Worm (Caenorhabditis elegans): ENCODE results near the gene ceh-36.
"Not testable (repeated sequence)": the region's sequence is repeated elsewhere in the genome, so short reads cannot be mapped to it uniquely, and the experiment has no call there.

ceh-36 gene

DNA sequence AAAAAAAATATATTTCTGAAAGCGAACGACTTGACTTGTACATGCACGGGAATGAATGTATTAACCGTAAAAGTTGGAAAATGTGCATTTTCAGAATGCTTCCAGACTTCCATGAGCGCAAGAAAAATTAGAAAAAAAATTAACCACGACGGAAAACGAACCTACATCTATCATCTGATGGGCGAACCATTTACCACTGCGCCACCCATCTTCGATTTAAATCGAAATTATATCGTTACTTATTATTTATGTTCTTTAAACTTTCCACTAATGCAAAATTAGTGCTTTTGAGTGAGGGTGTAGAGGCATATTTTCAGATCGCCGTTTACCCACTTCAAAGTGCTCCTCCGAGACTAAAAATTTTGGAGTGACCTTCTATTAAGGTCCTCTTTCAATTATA is 24.8 kb upstream of the ceh-36 start:
- peak; percentile 50; the same call in 1 of the 2 replicates for TF ChIP-seq D2030.7 (GFP tag; IDR thresholded peaks at IDR 0.05)
- peak; percentile 12 for TF ChIP-seq him-1 (tag; optimal IDR thresholded peaks at IDR 0.05)
- TF ChIP-seq snpc-4 (GFP tag; optimal IDR thresholded peaks at IDR 0.05), result not testable (repeated sequence)
- peak in 1 of 4 experiments; percentile 33 for TF ChIP-seq snpc-4 (tag; optimal IDR thresholded peaks at IDR 0.05)
- TF ChIP-seq rpc-1 (optimal IDR thresholded peaks at IDR 0.05), result peak; percentile 49
- TF ChIP-seq rpc-1 (tag; optimal IDR thresholded peaks at IDR 0.05), result peak; percentile 69
- TF ChIP-seq die-1 (tag; optimal IDR thresholded peaks at IDR 0.05), result peak; percentile 52
- peak; percentile 60 for TF ChIP-seq B0261.1 (tag; optimal IDR thresholded peaks at IDR 0.05)
- peak; percentile 85 for TF ChIP-seq tbp1 (GFP tag; optimal IDR thresholded peaks at IDR 0.05)
- TF ChIP-seq hmg-1.2 (GFP tag; IDR thresholded peaks at IDR 0.05), result peak; percentile 29; the same call in 1 of the 2 replicates
- peak; percentile 72 for TF ChIP-seq lin-26 (GFP tag; IDR thresholded peaks at IDR 0.05)

DNA sequence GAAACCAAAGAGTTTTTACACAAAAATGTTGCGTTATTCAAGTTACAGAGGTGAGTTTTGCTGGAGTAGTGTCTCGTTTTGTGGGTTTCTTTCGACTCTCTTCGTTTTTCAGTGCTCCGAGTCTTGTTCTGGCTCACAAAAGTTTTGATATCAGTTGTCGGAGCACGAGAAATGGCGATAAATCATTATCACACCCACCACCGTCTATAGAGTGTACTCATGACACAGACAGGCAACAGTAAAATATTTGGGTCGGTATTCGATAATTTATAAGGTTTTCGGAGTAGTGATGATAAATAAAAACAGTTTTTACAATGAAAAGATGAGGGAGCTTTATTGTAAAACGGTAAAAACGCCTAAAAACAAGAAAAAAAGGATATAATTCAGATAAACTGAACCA is 21.6 kb upstream of the ceh-36 start, which contains the start of gene ceh-37:
TSS of gene ceh-37 (minus strand) at position 59 of the 400 bp plus-strand sequence.
- TF ChIP-seq ets-4 (GFP tag; optimal IDR thresholded peaks at IDR 0.05), result peak; percentile 24
- peak; percentile 73 for TF ChIP-seq nhr-80 (tag; optimal IDR thresholded peaks at IDR 0.05)
- no peak for TF ChIP-seq madf-8 (GFP tag; conservative IDR thresholded peaks at IDR 0.05)
- no peak for TF ChIP-seq ceh-79 (tag; optimal IDR thresholded peaks at IDR 0.05)

DNA sequence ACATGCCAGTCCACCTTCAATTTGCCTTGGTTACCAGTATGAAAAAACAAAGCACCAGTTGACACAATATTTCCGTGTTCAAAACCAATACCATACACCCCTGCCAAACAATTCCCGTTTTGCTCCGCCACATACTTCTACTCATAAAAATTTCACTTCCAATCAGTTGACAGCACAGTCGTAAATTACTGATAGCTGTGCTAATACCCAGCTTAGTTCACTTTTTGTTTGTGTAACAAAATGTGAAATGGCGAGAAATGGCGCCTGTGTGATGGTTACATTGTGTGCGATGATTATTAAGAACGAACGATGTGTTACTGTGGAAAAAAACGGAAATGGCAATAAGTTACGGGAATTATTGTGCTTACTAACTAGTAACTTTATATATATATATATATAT is 20.0 kb upstream of the ceh-36 start:
- no peak for TF ChIP-seq Y56A3A.18 (GFP tag; IDR thresholded peaks at IDR 0.05)
- TF ChIP-seq mxl-1 (tag; optimal IDR thresholded peaks at IDR 0.05), result no peak
- peak; percentile 66 for TF ChIP-seq nhr-80 (tag; optimal IDR thresholded peaks at IDR 0.05)
- TF ChIP-seq K12H6.12 (tag; optimal IDR thresholded peaks at IDR 0.05), result no peak
- no peak for TF ChIP-seq Y79H2A.3 (GFP tag; conservative IDR thresholded peaks at IDR 0.05)
- no peak for TF ChIP-seq cebp-1 (GFP tag; IDR thresholded peaks at IDR 0.05)
- TF ChIP-seq cebp-1 (tag; optimal IDR thresholded peaks at IDR 0.05), result no peak
- no peak for TF ChIP-seq snpc-1.3 (tag; optimal IDR thresholded peaks at IDR 0.05; ENCODE audit: insufficient read depth)

DNA sequence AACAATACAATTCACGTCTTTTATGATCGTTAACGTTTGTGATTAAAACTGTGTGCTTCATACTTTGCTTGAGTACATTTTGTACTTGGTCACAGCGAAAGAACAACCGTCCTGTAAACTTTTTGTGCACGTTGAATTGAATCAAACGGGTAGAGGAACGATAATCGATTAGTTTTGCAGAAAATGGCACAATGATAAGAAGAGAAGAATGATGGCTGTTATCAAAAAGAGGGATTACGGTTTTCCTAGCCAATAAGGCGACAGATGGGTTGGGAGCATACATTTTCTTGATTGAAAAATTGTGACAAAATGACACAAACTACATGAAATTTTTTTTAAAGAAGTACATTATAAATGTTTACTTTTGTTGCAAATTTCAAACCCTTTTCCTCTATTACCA is 7.9 kb upstream of the ceh-36 start:
- TF ChIP-seq nhr-80 (tag; optimal IDR thresholded peaks at IDR 0.05), result peak; percentile 58
- no peak for TF ChIP-seq ceh-79 (tag; optimal IDR thresholded peaks at IDR 0.05)

DNA sequence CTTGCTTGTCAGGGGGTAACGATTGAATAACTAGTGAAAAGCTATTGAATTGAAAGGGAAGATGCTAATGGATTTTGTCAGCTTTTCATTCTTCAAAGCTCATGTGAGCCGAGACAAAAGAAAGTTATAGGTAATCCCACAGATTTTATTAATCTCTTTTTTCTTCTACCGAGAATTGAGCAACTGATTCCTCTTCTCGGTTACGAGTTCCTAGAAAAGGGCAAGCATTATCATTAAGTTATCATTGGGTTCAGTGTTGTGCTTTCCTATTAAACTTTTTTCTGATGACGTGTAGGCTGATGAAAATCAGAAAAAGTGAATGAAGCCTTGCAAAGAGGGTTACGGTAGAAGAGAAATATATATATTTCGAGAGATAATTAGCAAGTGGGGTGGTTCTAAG is 735 bp downstream of the ceh-36 start:
- TF ChIP-seq zim-3 (tag; optimal IDR thresholded peaks at IDR 0.05) (no peak), nfya-1 (tag; optimal IDR thresholded peaks at IDR 0.05; ENCODE audit: borderline replicate concordance, insufficient read depth) (no peak), K12H6.12 (tag; optimal IDR thresholded peaks at IDR 0.05) (no peak), akir-1 (GFP tag; optimal IDR thresholded peaks at IDR 0.05) (no peak), ztf-25 (GFP tag; IDR thresholded peaks at IDR 0.05) (no peak), F52B5.7 (tag; optimal IDR thresholded peaks at IDR 0.05) (no peak), ceh-40 (GFP tag; IDR thresholded peaks at IDR 0.05) (no peak), lin-40 (tag; optimal IDR thresholded peaks at IDR 0.05) (no peak), attf-6 (GFP tag; IDR thresholded peaks at IDR 0.05) (no peak)

DNA sequence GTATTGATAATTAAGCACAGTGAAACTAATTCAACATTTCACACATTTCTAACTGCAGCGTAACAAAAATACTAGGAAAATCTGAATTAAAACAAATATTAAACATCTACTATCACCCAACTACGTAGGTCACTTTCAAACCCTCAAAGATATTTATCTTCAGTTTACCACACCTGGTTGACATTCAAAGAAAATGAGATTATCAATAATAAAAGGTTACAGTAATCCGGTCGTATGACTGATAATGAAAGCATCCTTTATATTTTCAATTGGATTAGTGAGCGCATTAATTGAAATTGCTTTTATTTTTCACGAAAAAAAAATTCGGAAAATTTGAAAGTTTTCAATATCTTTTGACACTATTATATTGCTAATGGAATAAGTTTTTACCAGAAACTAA is 3.9 kb downstream of the ceh-36 start:
- no peak for TF ChIP-seq T26A5.8 (tag; optimal IDR thresholded peaks at IDR 0.05)
- TF ChIP-seq B0261.1 (tag; optimal IDR thresholded peaks at IDR 0.05), result no peak
- TF ChIP-seq let-607 (tag; optimal IDR thresholded peaks at IDR 0.05), result no peak
- no peak for TF ChIP-seq nfya-2 (GFP tag; IDR thresholded peaks at IDR 0.05)
- TF ChIP-seq sptf-2 (GFP tag; optimal IDR thresholded peaks at IDR 0.05), result no peak
- no peak for TF ChIP-seq let-526 (GFP tag; IDR thresholded peaks at IDR 0.05)
- no peak for TF ChIP-seq somi-1 (GFP tag; optimal IDR thresholded peaks at IDR 0.05)
- no peak for TF ChIP-seq ztf-25 (GFP tag; IDR thresholded peaks at IDR 0.05)
